Worm (Caenorhabditis elegans) whole organism, L3 larva: ENCODE data around the gene lge-1.

Source experiments
- ama-1 ChIP-seq: fragments of 150-350 bp; optimal IDR thresholded peaks from 2 replicates; lab custom pipeline; 2018
- ceh-9 ChIP-seq: sonication (generic microtip); optimal IDR thresholded peaks from 2 replicates; lab custom pipeline; 2018; ENCODE audit warnings: missing biosample characterization, missing genetic modification characterization
- elt-2 ChIP-seq: sonication (generic microtip); optimal IDR thresholded peaks from 2 replicates; lab custom pipeline; 2016; ENCODE audit warnings: missing genetic modification reagents, mild to moderate bottlenecking, missing genetic modification characterization, missing compliant biosample characterization
- jun-1 ChIP-seq: fragments of 150-350 bp; optimal IDR thresholded peaks from 2 replicates; lab custom pipeline; 2014; ENCODE audit warnings: missing biosample characterization, missing genetic modification reagents, missing genetic modification characterization
- mdl-1 ChIP-seq: fragments of 150-350 bp; optimal IDR thresholded peaks from 2 replicates; lab custom pipeline; 2014; ENCODE audit warnings: missing biosample characterization, missing genetic modification characterization
- pha-4 ChIP-seq: fragments of 150-350 bp; optimal IDR thresholded peaks from 2 replicates; lab custom pipeline; 2014; ENCODE audit warnings: missing biosample characterization, missing genetic modification reagents, missing genetic modification characterization
- pqm-1 ChIP-seq: fragments of 150-350 bp; optimal IDR thresholded peaks from 2 replicates; lab custom pipeline; 2017; ENCODE audit warnings: missing biosample characterization, missing genetic modification characterization, inconsistent platforms
- tbx-2 ChIP-seq: sonication (generic microtip); optimal IDR thresholded peaks from 2 replicates; lab custom pipeline; 2016; ENCODE audit warnings: mild to moderate bottlenecking, missing genetic modification characterization, missing compliant biosample characterization
- unc-39 ChIP-seq: sonication (generic microtip); optimal IDR thresholded peaks from 4 replicates; lab custom pipeline; 2017; ENCODE audit warnings: missing biosample characterization, missing genetic modification characterization
- unc-62 ChIP-seq: fragments of 150-350 bp; sonication (generic microtip); optimal IDR thresholded peaks from 4 replicates; lab custom pipeline; 2014; ENCODE audit warnings: missing biosample characterization, missing genetic modification reagents, missing genetic modification characterization
- ztf-11 ChIP-seq: fragments of 150-350 bp; optimal IDR thresholded peaks from 2 replicates; lab custom pipeline; 2014; ENCODE audit warnings: missing biosample characterization, missing genetic modification characterization

DNA sequence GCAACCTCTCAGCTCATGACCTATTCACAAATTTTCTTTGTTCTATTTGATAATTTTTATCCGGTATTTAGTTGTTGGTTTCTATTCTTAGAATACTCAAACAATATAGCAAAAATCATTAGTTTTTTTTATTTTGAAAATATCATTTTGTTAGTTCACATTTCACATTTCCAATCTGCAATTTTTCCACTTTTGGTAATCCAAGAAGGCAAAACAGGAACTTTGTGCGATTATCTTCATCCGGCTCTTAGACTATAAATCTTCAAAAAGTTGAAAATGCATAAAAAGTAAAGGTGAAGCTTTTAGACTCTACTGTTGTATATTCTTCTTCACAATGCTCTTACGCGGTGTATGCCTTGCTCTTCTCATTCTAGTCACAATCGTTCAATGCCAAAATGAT lies 7.9 kb upstream of the lge-1 start, which contains the start of gene nlp-19:
- TF ChIP-seq unc-39 = no peak
- no peak for TF ChIP-seq mdl-1 (tag; lab: Kevin White, UChicago)
- TF ChIP-seq pha-4 (tag; lab: Kevin White, UChicago) = no peak
- TF ChIP-seq pqm-1 = no peak
- TF ChIP-seq ceh-9 (tag; lab: Kevin White, UChicago) = no peak
- no peak for TF ChIP-seq elt-2 (tag; lab: Kevin White, UChicago)
- TF ChIP-seq unc-62 (GFP tag; lab: Kevin White, UChicago) = no peak
- TF ChIP-seq jun-1 (tag; lab: Kevin White, UChicago) = no peak
- TF ChIP-seq tbx-2 (tag; lab: Kevin White, UChicago) = no peak
- no peak for TF ChIP-seq ama-1
- no peak for TF ChIP-seq ztf-11
